Worm (Caenorhabditis elegans): Measurements from ENCODE around the gene T23B12.11.

- no peak for TF ChIP-seq F13C5.2 (tag; optimal IDR thresholded peaks at IDR 0.05)
- TF ChIP-seq flt-1 (GFP tag; IDR thresholded peaks at IDR 0.05): no peak
- no peak for TF ChIP-seq ceh-36 (tag; optimal IDR thresholded peaks at IDR 0.05)
These were observed 30.1 kb upstream of the T23B12.11 start for ce11 chrV:8424840-8425814.

Data from whole organism, early embryonic.